Fruit fly (Drosophila melanogaster): ENCODE measurements around the gene pira.

- TF ChIP-seq CTCF (optimal IDR thresholded peaks at IDR 0.05) (no peak), CG8478 (optimal IDR thresholded peaks at IDR 0.05) (no peak)
These were observed 35.7 kb downstream of the pira start for dm6 chrX:12727642-12728228.
